Fruit fly (Drosophila melanogaster) whole organism, embryonic: ENCODE data around the gene CG14439.

Experiments used
- BtbVII ChIP-seq: fragments of 200-800 bp; sonication (Bioruptor generic); optimal IDR thresholded peaks from 3 replicates; lab custom pipeline; 2017; ENCODE audit warnings: missing biosample characterization, mild to moderate bottlenecking, missing genetic modification characterization
- C15 ChIP-seq: fragments of 200-800 bp; sonication (Bioruptor generic); IDR thresholded peaks from 3 replicates; pipeline ENCODE4 v1.3.6; 2022; ENCODE audit warnings: missing biosample characterization, missing genetic modification characterization
- CG10147 ChIP-seq: fragments of 200-800 bp; sonication (Bioruptor generic); optimal IDR thresholded peaks from 2 replicates; lab custom pipeline; 2019; ENCODE audit warnings: missing biosample characterization, mild to moderate bottlenecking, missing genetic modification characterization, moderate library complexity
- CG10274 ChIP-seq: fragments of 200-800 bp; sonication (Bioruptor generic); optimal IDR thresholded peaks from 3 replicates; lab custom pipeline; 2017; ENCODE audit warnings: missing biosample characterization, mild to moderate bottlenecking, missing genetic modification characterization
- CG10543 ChIP-seq: fragments of 200-800 bp; sonication (Bioruptor generic); optimal IDR thresholded peaks from 3 replicates; lab custom pipeline; 2017; ENCODE audit warnings: missing biosample characterization, mild to moderate bottlenecking, missing genetic modification characterization, moderate library complexity
- CG10979 ChIP-seq: fragments of 200-800 bp; sonication (Bioruptor generic); optimal IDR thresholded peaks from 2 replicates; lab custom pipeline; 2018; ENCODE audit warnings: missing biosample characterization, mild to moderate bottlenecking, missing genetic modification characterization, moderate library complexity
- CG12104 ChIP-seq: fragments of 200-800 bp; sonication (Bioruptor generic); optimal IDR thresholded peaks from 3 replicates; lab custom pipeline; 2016; ENCODE audit warnings: missing biosample characterization, missing genetic modification characterization
- CG15601 ChIP-seq: fragments of 200-800 bp; sonication (Bioruptor generic); optimal IDR thresholded peaks from 3 replicates; lab custom pipeline; 2019; ENCODE audit warnings: missing biosample characterization, mild to moderate bottlenecking, missing genetic modification characterization, moderate library complexity
- CG1602 ChIP-seq: fragments of 200-800 bp; sonication (Bioruptor generic); optimal IDR thresholded peaks from 3 replicates; lab custom pipeline; 2016; ENCODE audit warnings: missing biosample characterization, missing genetic modification characterization
- CG18476 ChIP-seq: fragments of 200-800 bp; sonication (Bioruptor generic); optimal IDR thresholded peaks from 2 replicates; lab custom pipeline; 2016; ENCODE audit warnings: missing biosample characterization, mild to moderate bottlenecking, missing genetic modification characterization
- CG18599 ChIP-seq: fragments of 200-800 bp; sonication (Bioruptor generic); optimal IDR thresholded peaks from 3 replicates; lab custom pipeline; 2017; ENCODE audit warnings: missing biosample characterization, missing genetic modification characterization, mild to moderate bottlenecking, moderate library complexity, missing genetic modification reagents
- CG2120 ChIP-seq: fragments of 200-800 bp; sonication (Bioruptor generic); optimal IDR thresholded peaks from 3 replicates; lab custom pipeline; 2016; ENCODE audit warnings: missing biosample characterization, missing genetic modification characterization
- CG2889 ChIP-seq: fragments of 200-800 bp; sonication (Bioruptor generic); IDR thresholded peaks from 3 replicates; pipeline ENCODE4 v1.3.6; 2022; ENCODE audit warnings: missing biosample characterization, missing genetic modification characterization
- CG31388 ChIP-seq: fragments of 200-800 bp; sonication (Bioruptor generic); optimal IDR thresholded peaks from 2 replicates; lab custom pipeline; 2016; ENCODE audit warnings: missing biosample characterization, missing genetic modification characterization
- CG3407 ChIP-seq: fragments of 200-800 bp; sonication (Bioruptor generic); optimal IDR thresholded peaks from 2 replicates; lab custom pipeline; 2018; ENCODE audit warnings: missing biosample characterization, mild to moderate bottlenecking, missing genetic modification characterization
- CG3726 ChIP-seq: fragments of 200-800 bp; sonication (Bioruptor generic); IDR thresholded peaks from 3 replicates; pipeline ENCODE4, ENCODE4 v1.3.6; 2022; ENCODE audit warnings: missing biosample characterization, missing genetic modification characterization
- CG4282 ChIP-seq: fragments of 200-800 bp; sonication (Bioruptor generic); optimal IDR thresholded peaks from 2 replicates; lab custom pipeline; 2016; ENCODE audit warnings: missing biosample characterization, missing genetic modification characterization
- CG6813 ChIP-seq: fragments of 200-800 bp; sonication (Bioruptor generic); optimal IDR thresholded peaks from 2 replicates; lab custom pipeline; 2017; ENCODE audit warnings: missing biosample characterization, missing genetic modification characterization, mild to moderate bottlenecking, moderate library complexity, missing genetic modification reagents
- CG7556 ChIP-seq: fragments of 200-800 bp; sonication (Bioruptor generic); optimal IDR thresholded peaks from 2 replicates; lab custom pipeline; 2017; ENCODE audit warnings: missing biosample characterization, mild to moderate bottlenecking, missing genetic modification characterization
- CG8290 ChIP-seq, 3 experiments: fragments of 200-800 bp; sonication (Bioruptor generic); optimal IDR thresholded peaks; 2 replicates each; lab custom pipeline; 2016 to 2019; ENCODE audit warnings: missing biosample characterization in 3 of 3, missing genetic modification characterization in 3 of 3, mild to moderate bottlenecking in 2 of 3, moderate library complexity in 1 of 3
- CrebB ChIP-seq: fragments of 200-800 bp; sonication (Bioruptor generic); optimal IDR thresholded peaks from 3 replicates; lab custom pipeline; 2018; ENCODE audit warnings: missing biosample characterization, mild to moderate bottlenecking, missing genetic modification characterization
- Doc3 ChIP-seq: fragments of 200-800 bp; sonication (Bioruptor generic); IDR thresholded peaks from 3 replicates; pipeline ENCODE4 v1.3.6; 2022; ENCODE audit warnings: missing biosample characterization, missing genetic modification characterization; ENCODE audit not compliant: partially characterized antibody
- Fer1 ChIP-seq: fragments of 200-800 bp; sonication (Bioruptor generic); optimal IDR thresholded peaks from 2 replicates; lab custom pipeline; 2017; ENCODE audit warnings: missing biosample characterization, mild to moderate bottlenecking, missing genetic modification characterization
- Gsc ChIP-seq: fragments of 200-800 bp; sonication (Bioruptor generic); IDR thresholded peaks from 2 replicates; pipeline ENCODE4 v1.3.6; 2022; ENCODE audit warnings: missing biosample characterization, missing genetic modification characterization
- Hmr ChIP-seq: fragments of 200-800 bp; sonication (Bioruptor generic); optimal IDR thresholded peaks from 3 replicates; lab custom pipeline; 2017; ENCODE audit warnings: mild to moderate bottlenecking, missing biosample characterization, missing genetic modification reagents, missing genetic modification characterization
- MESR4 ChIP-seq: fragments of 200-800 bp; sonication (Bioruptor generic); optimal IDR thresholded peaks from 2 replicates; lab custom pipeline; 2018; ENCODE audit warnings: missing biosample characterization, mild to moderate bottlenecking, missing genetic modification characterization, moderate library complexity
- NfI ChIP-seq: fragments of 200-800 bp; sonication (Bioruptor generic); optimal IDR thresholded peaks from 3 replicates; lab custom pipeline; 2018; ENCODE audit warnings: missing biosample characterization, mild to moderate bottlenecking, missing genetic modification characterization, moderate library complexity
- Ptx1 ChIP-seq: fragments of 200-800 bp; sonication (Bioruptor generic); IDR thresholded peaks from 2 replicates; pipeline ENCODE4 v1.3.6; 2022; ENCODE audit warnings: missing biosample characterization, missing genetic modification characterization
- Ravus ChIP-seq: fragments of 200-800 bp; sonication (Bioruptor generic); IDR thresholded peaks from 2 replicates; pipeline ENCODE4 v1.3.6; 2022; ENCODE audit warnings: missing biosample characterization, missing genetic modification characterization
- Side ChIP-seq: fragments of 200-800 bp; sonication (Bioruptor generic); optimal IDR thresholded peaks from 2 replicates; lab custom pipeline; 2016; ENCODE audit warnings: missing biosample characterization, missing genetic modification characterization
- Spps ChIP-seq: fragments of 200-800 bp; sonication (Bioruptor generic); optimal IDR thresholded peaks from 2 replicates; lab custom pipeline; 2018; ENCODE audit warnings: missing biosample characterization, mild to moderate bottlenecking, missing genetic modification characterization
- ac ChIP-seq: fragments of 200-800 bp; sonication (Bioruptor generic); optimal IDR thresholded peaks from 3 replicates; lab custom pipeline; 2017; ENCODE audit warnings: missing biosample characterization, mild to moderate bottlenecking, missing genetic modification characterization
- ara ChIP-seq: fragments of 200-800 bp; sonication (Bioruptor generic); IDR thresholded peaks from 2 replicates; pipeline ENCODE4 v1.3.6; 2022; ENCODE audit warnings: missing biosample characterization, missing genetic modification characterization
- ash1 ChIP-seq: fragments of 200-800 bp; sonication (Bioruptor generic); optimal IDR thresholded peaks from 2 replicates; lab custom pipeline; 2018; ENCODE audit warnings: missing biosample characterization, mild to moderate bottlenecking, missing genetic modification characterization
- az2 ChIP-seq: fragments of 200-800 bp; sonication (Bioruptor generic); optimal IDR thresholded peaks from 3 replicates; lab custom pipeline; 2016; ENCODE audit warnings: missing biosample characterization, missing genetic modification characterization
- chm ChIP-seq: fragments of 200-800 bp; sonication (Bioruptor generic); IDR thresholded peaks from 2 replicates; pipeline ENCODE4 v1.3.6; 2022; ENCODE audit warnings: missing biosample characterization, missing genetic modification characterization
- crol ChIP-seq: fragments of 200-800 bp; sonication (Bioruptor generic); IDR thresholded peaks from 2 replicates; pipeline ENCODE4 v1.3.6; 2022; ENCODE audit warnings: missing biosample characterization, missing genetic modification characterization
- dmrt11E ChIP-seq: fragments of 200-800 bp; sonication (Bioruptor generic); optimal IDR thresholded peaks from 3 replicates; lab custom pipeline; 2018; ENCODE audit warnings: missing biosample characterization, mild to moderate bottlenecking, missing genetic modification characterization, moderate library complexity
- dysf ChIP-seq: fragments of 200-800 bp; sonication (Bioruptor generic); IDR thresholded peaks from 3 replicates; pipeline ENCODE4 v1.3.6; 2022; ENCODE audit warnings: missing biosample characterization, missing genetic modification characterization
- gem ChIP-seq: fragments of 200-800 bp; sonication (Bioruptor generic); optimal IDR thresholded peaks from 2 replicates; lab custom pipeline; 2019; ENCODE audit warnings: missing biosample characterization, mild to moderate bottlenecking, missing genetic modification characterization, moderate library complexity
- h ChIP-seq: fragments of >200 bp; optimal IDR thresholded peaks from 2 replicates; lab custom pipeline; 2017
- inv ChIP-seq: fragments of 200-800 bp; sonication (Bioruptor generic); IDR thresholded peaks from 2 replicates; pipeline ENCODE4 v1.3.6; 2022; ENCODE audit warnings: missing biosample characterization, missing genetic modification characterization; ENCODE audit not compliant: partially characterized antibody
- kay ChIP-seq: fragments of 200-800 bp; sonication (Bioruptor generic); optimal IDR thresholded peaks from 2 replicates; lab custom pipeline; 2016; ENCODE audit warnings: missing biosample characterization, missing genetic modification characterization
- lov ChIP-seq, 2 experiments: fragments of 200-800 bp in 1 of 2; fragments of >200 bp in 1 of 2; sonication (Bioruptor generic) in 1 of 2; IDR thresholded peaks in 1 of 2; optimal IDR thresholded peaks in 1 of 2; 2 replicates in 1 of 2; 3 replicates in 1 of 2; pipeline versions ENCODE4 v1.3.6 to Lab custom; 2017 to 2022; ENCODE audit warnings: missing biosample characterization in 1 of 2, missing genetic modification characterization in 1 of 2
- luna ChIP-seq: fragments of 200-800 bp; sonication (Bioruptor generic); optimal IDR thresholded peaks from 2 replicates; lab custom pipeline; 2016; ENCODE audit warnings: missing biosample characterization, missing genetic modification characterization
- sob ChIP-seq: fragments of 200-800 bp; sonication (Bioruptor generic); IDR thresholded peaks from 2 replicates; pipeline ENCODE4 v1.3.6; 2022; ENCODE audit warnings: missing biosample characterization, missing genetic modification characterization
- stwl ChIP-seq: fragments of 200-800 bp; sonication (Bioruptor generic); optimal IDR thresholded peaks from 3 replicates; lab custom pipeline; 2018; ENCODE audit warnings: missing biosample characterization, mild to moderate bottlenecking, missing genetic modification characterization, moderate library complexity
- zfh1 ChIP-seq: fragments of 200-800 bp; sonication (Bioruptor generic); IDR thresholded peaks from 3 replicates; pipeline ENCODE4 v1.3.6; 2022; ENCODE audit warnings: missing biosample characterization, missing genetic modification characterization

Gene CG14439

dm6 chrX:6804485-6805295 lies 57.3 kb downstream of the CG14439 start (continued):
- TF ChIP-seq dmrt11E (tag; lab: Kevin White, UChicago) (peak; percentile 77), CG3726 (GFP tag; lab: Robert Waterston, UW) (peak; percentile 86), CG10543 (GFP tag; lab: Kevin White, UChicago) (no peak), CG12104 (GFP tag; lab: Kevin White, UChicago) (peak; percentile 8), Ptx1 (GFP tag; lab: Robert Waterston, UW) (peak; percentile 90), Fer1 (peak; percentile 65), C15 (GFP tag; lab: Robert Waterston, UW) (peak; percentile 24; the same call in 1 of the 3 replicates), CG18476 (GFP tag; lab: Kevin White, UChicago) (peak; percentile 67), inv (GFP tag; lab: Robert Waterston, UW) (no peak), CG18599 (peak; percentile 91), CG31388 (GFP tag; lab: Kevin White, UChicago) (peak; percentile 31), Spps (tag; lab: Kevin White, UChicago) (peak; percentile 6), CG4282 (peak; percentile 30), sob (GFP tag; lab: Robert Waterston, UW) (peak; percentile 87), Ravus (GFP tag; lab: Robert Waterston, UW) (peak; percentile 49), ash1 (GFP tag; lab: Kevin White, UChicago) (peak; percentile 56), Hmr (GFP tag; lab: Kevin White, UChicago) (no peak), Gsc (GFP tag; lab: Robert Waterston, UW) (peak; percentile 67; the same call in 1 of the 2 replicates), CG2120 (peak; percentile 82), zfh1 (GFP tag; lab: Robert Waterston, UW) (peak; percentile 94), chm (GFP tag; lab: Robert Waterston, UW) (peak; percentile 90), NfI (GFP tag; lab: Kevin White, UChicago) (peak; percentile 76), dysf (GFP tag; lab: Robert Waterston, UW) (peak; percentile 87), CrebB (tag; lab: Kevin White, UChicago) (peak; percentile 21), CG7556 (GFP tag; lab: Kevin White, UChicago) (peak; percentile 69), CG10979 (tag; lab: Kevin White, UChicago) (peak; percentile 68), h (lab: Kevin White, UChicago) (no peak), CG3407 (GFP tag; lab: Kevin White, UChicago) (no peak), lov (optimal IDR thresholded peaks at IDR 0.05; lab: Kevin White, UChicago) (no peak), lov (GFP tag; IDR thresholded peaks at IDR 0.05; lab: Robert Waterston, UW) (peak; percentile 87; the same call in 2 of the 3 replicates), CG1602 (GFP tag; lab: Kevin White, UChicago) (peak; percentile 77), stwl (tag; lab: Kevin White, UChicago) (no peak), BtbVII (GFP tag; lab: Kevin White, UChicago) (peak; percentile 13), kay (GFP tag; lab: Kevin White, UChicago) (peak; percentile 5), luna (GFP tag; lab: Kevin White, UChicago) (no peak), CG10274 (GFP tag; lab: Kevin White, UChicago) (peak; percentile 20), az2 (GFP tag; lab: Kevin White, UChicago) (peak; percentile 87), MESR4 (GFP tag; lab: Kevin White, UChicago) (peak; percentile 11), CG8290 (GFP tag; optimal IDR thresholded peaks at IDR 0.05; lab: Kevin White, UChicago) (no peak), CG8290 (tag; optimal IDR thresholded peaks at IDR 0.05; lab: Kevin White, UChicago) (no peak), crol (GFP tag; lab: Robert Waterston, UW) (peak; percentile 47; the same call in 1 of the 2 replicates), CG6813 (GFP tag; lab: Kevin White, UChicago) (peak; percentile 29), Side (GFP tag; lab: Kevin White, UChicago) (no peak), ac (GFP tag; lab: Kevin White, UChicago) (peak; percentile 30), Doc3 (GFP tag; lab: Robert Waterston, UW) (no peak), CG2889 (GFP tag; lab: Robert Waterston, UW) (peak; percentile 81), CG15601 (peak; percentile 64), gem (tag; lab: Kevin White, UChicago) (peak; percentile 86), ara (GFP tag; lab: Robert Waterston, UW) (peak; percentile 87), CG10147 (GFP tag; lab: Kevin White, UChicago) (peak; percentile 49)
